Fruit fly (Drosophila melanogaster) whole organism, prepupa: ENCODE data around the gene Pino.
A peak's percentile ranks its signal among the peaks of the same experiment; 100 is the strongest.

ENCODE experiments used
- Blimp-1 ChIP-seq: fragments of 200-800 bp; sonication (Bioruptor generic); optimal IDR thresholded peaks from 3 replicates; lab custom pipeline; 2017; ENCODE audit warnings: missing biosample characterization, missing genetic modification characterization, mild to moderate bottlenecking, moderate library complexity, missing genetic modification reagents
- CG10669 ChIP-seq: fragments of 200-800 bp; sonication (Bioruptor generic); optimal IDR thresholded peaks from 3 replicates; lab custom pipeline; 2018; ENCODE audit warnings: missing biosample characterization, mild to moderate bottlenecking, missing genetic modification characterization, moderate library complexity
- CG11294 ChIP-seq: fragments of 200-800 bp; sonication (Bioruptor generic); IDR thresholded peaks from 2 replicates; pipeline ENCODE4 v1.3.6; 2022; ENCODE audit warnings: missing biosample characterization, missing genetic modification characterization
- CG11762 ChIP-seq: fragments of 200-800 bp; sonication (Bioruptor generic); optimal IDR thresholded peaks from 3 replicates; lab custom pipeline; 2016; ENCODE audit warnings: missing biosample characterization, missing genetic modification characterization; ENCODE audit not compliant: insufficient read depth
- CG15336 ChIP-seq: fragments of 200-800 bp; sonication (Bioruptor generic); IDR thresholded peaks from 2 replicates; pipeline ENCODE4 v1.3.6; 2022; ENCODE audit warnings: missing biosample characterization, missing genetic modification characterization
- CG1621 ChIP-seq: fragments of 200-800 bp; sonication (Bioruptor generic); optimal IDR thresholded peaks from 3 replicates; lab custom pipeline; 2018; ENCODE audit warnings: missing biosample characterization, mild to moderate bottlenecking, missing genetic modification characterization
- CG31627 ChIP-seq: fragments of 200-800 bp; sonication (Bioruptor generic); optimal IDR thresholded peaks from 3 replicates; lab custom pipeline; 2016; ENCODE audit warnings: missing biosample characterization, missing genetic modification characterization
- CG32006 ChIP-seq: fragments of 200-800 bp; sonication (Bioruptor generic); optimal IDR thresholded peaks from 3 replicates; lab custom pipeline; 2017; ENCODE audit warnings: missing biosample characterization, mild to moderate bottlenecking, missing genetic modification characterization
- CG34406 ChIP-seq: fragments of 200-800 bp; sonication (Bioruptor generic); optimal IDR thresholded peaks from 3 replicates; lab custom pipeline; 2016; ENCODE audit warnings: missing biosample characterization, missing genetic modification characterization
- CG4318 ChIP-seq: fragments of 200-800 bp; sonication (Bioruptor generic); optimal IDR thresholded peaks from 3 replicates; lab custom pipeline; 2017; ENCODE audit warnings: missing biosample characterization, mild to moderate bottlenecking, missing genetic modification characterization
- CG6163 ChIP-seq: fragments of 200-800 bp; sonication (Bioruptor generic); IDR thresholded peaks from 3 replicates; pipeline ENCODE4 v1.3.6; 2022; ENCODE audit warnings: missing biosample characterization, missing genetic modification characterization
- CG6276 ChIP-seq: fragments of 200-800 bp; sonication (Bioruptor generic); optimal IDR thresholded peaks from 2 replicates; lab custom pipeline; 2017; ENCODE audit warnings: missing biosample characterization, mild to moderate bottlenecking, missing genetic modification characterization
- CG6792 ChIP-seq: fragments of 200-800 bp; sonication (Bioruptor generic); optimal IDR thresholded peaks from 3 replicates; lab custom pipeline; 2016; ENCODE audit warnings: missing biosample characterization, missing genetic modification characterization
- CG6854 ChIP-seq: fragments of 200-800 bp; sonication (Bioruptor generic); optimal IDR thresholded peaks from 2 replicates; lab custom pipeline; 2017; ENCODE audit warnings: missing biosample characterization, mild to moderate bottlenecking, missing genetic modification characterization
- CG8119 ChIP-seq: fragments of 200-800 bp; sonication (Bioruptor generic); IDR thresholded peaks from 3 replicates; pipeline ENCODE4 v1.3.6; 2022; ENCODE audit warnings: missing biosample characterization, missing genetic modification characterization
- CG8319 ChIP-seq: fragments of 200-800 bp; sonication (Bioruptor generic); optimal IDR thresholded peaks from 3 replicates; lab custom pipeline; 2016; ENCODE audit warnings: missing biosample characterization, missing genetic modification characterization
- Eip93F ChIP-seq: fragments of 200-800 bp; sonication (Bioruptor generic); optimal IDR thresholded peaks from 2 replicates; lab custom pipeline; 2016; ENCODE audit warnings: missing biosample characterization, mild to moderate bottlenecking, missing genetic modification characterization
- Ets96B ChIP-seq: fragments of 200-800 bp; optimal IDR thresholded peaks from 2 replicates; lab custom pipeline; 2019; ENCODE audit warnings: missing biosample characterization, mild to moderate bottlenecking, missing genetic modification characterization, moderate library complexity
- Gug ChIP-seq: fragments of 200-800 bp; sonication (Bioruptor generic); IDR thresholded peaks from 2 replicates; pipeline ENCODE4 v1.3.6; 2022; ENCODE audit warnings: missing biosample characterization, missing genetic modification characterization
- Hr38 ChIP-seq: sonication (Bioruptor generic); optimal IDR thresholded peaks from 2 replicates; lab custom pipeline; 2016; ENCODE audit warnings: missing biosample characterization, missing genetic modification characterization
- Hr4 ChIP-seq: fragments of 200-800 bp; sonication (Bioruptor generic); optimal IDR thresholded peaks from 3 replicates; lab custom pipeline; 2016; ENCODE audit warnings: missing biosample characterization, missing genetic modification characterization
- Lpt ChIP-seq: fragments of 200-800 bp; sonication (Bioruptor generic); optimal IDR thresholded peaks from 3 replicates; lab custom pipeline; 2016; ENCODE audit warnings: missing biosample characterization, missing genetic modification characterization
- Met ChIP-seq: fragments of 200-800 bp; sonication (Bioruptor generic); optimal IDR thresholded peaks from 3 replicates; lab custom pipeline; 2016; ENCODE audit warnings: missing biosample characterization, missing genetic modification characterization
- OdsH ChIP-seq: fragments of 200-800 bp; sonication (Bioruptor generic); optimal IDR thresholded peaks from 3 replicates; lab custom pipeline; 2016; ENCODE audit warnings: missing biosample characterization, missing genetic modification characterization
- Smox ChIP-seq: fragments of 200-800 bp; sonication (Bioruptor generic); optimal IDR thresholded peaks from 3 replicates; lab custom pipeline; 2016; ENCODE audit warnings: missing biosample characterization, missing genetic modification characterization
- Sox102F ChIP-seq: fragments of 200-800 bp; sonication (Bioruptor generic); optimal IDR thresholded peaks from 2 replicates; lab custom pipeline; 2016; ENCODE audit warnings: missing biosample characterization, mild to moderate bottlenecking, missing genetic modification characterization
- Sox14 ChIP-seq: fragments of 200-800 bp; sonication (Bioruptor generic); optimal IDR thresholded peaks from 3 replicates; lab custom pipeline; 2016; ENCODE audit warnings: missing biosample characterization, missing genetic modification characterization
- Sox15 ChIP-seq: fragments of 200-800 bp; sonication (Bioruptor generic); optimal IDR thresholded peaks from 3 replicates; lab custom pipeline; 2016; ENCODE audit warnings: missing biosample characterization, missing genetic modification characterization
- achi ChIP-seq: fragments of 200-800 bp; sonication (Bioruptor generic); optimal IDR thresholded peaks from 3 replicates; lab custom pipeline; 2016; ENCODE audit warnings: missing biosample characterization, missing genetic modification characterization
- acj6 ChIP-seq: fragments of 200-800 bp; sonication (Bioruptor generic); optimal IDR thresholded peaks from 3 replicates; lab custom pipeline; 2016; ENCODE audit warnings: missing biosample characterization, missing genetic modification characterization
- cyc ChIP-seq: fragments of 200-800 bp; sonication (Bioruptor generic); optimal IDR thresholded peaks from 3 replicates; lab custom pipeline; 2016; ENCODE audit warnings: missing biosample characterization, missing genetic modification characterization
- dac ChIP-seq: fragments of 200-800 bp; sonication (Bioruptor generic); optimal IDR thresholded peaks from 2 replicates; lab custom pipeline; 2017; ENCODE audit warnings: missing biosample characterization, mild to moderate bottlenecking, missing genetic modification characterization
- dsx ChIP-seq: fragments of 200-800 bp; optimal IDR thresholded peaks from 3 replicates; lab custom pipeline; 2019; ENCODE audit warnings: missing biosample characterization, mild to moderate bottlenecking, missing genetic modification characterization, moderate library complexity; ENCODE audit not compliant: poor library complexity, severe bottlenecking
- eg ChIP-seq: fragments of 200-800 bp; sonication (Bioruptor generic); IDR thresholded peaks from 3 replicates; pipeline ENCODE4 v1.3.6; 2022; ENCODE audit warnings: missing biosample characterization, missing genetic modification characterization
- esn ChIP-seq: fragments of 200-800 bp; sonication (Bioruptor generic); optimal IDR thresholded peaks from 2 replicates; lab custom pipeline; 2016; ENCODE audit warnings: missing biosample characterization, mild to moderate bottlenecking, missing genetic modification characterization, moderate library complexity
- fd59A ChIP-seq: fragments of 200-800 bp; sonication (Bioruptor generic); optimal IDR thresholded peaks from 2 replicates; lab custom pipeline; 2017; ENCODE audit warnings: missing biosample characterization, mild to moderate bottlenecking, missing genetic modification characterization, missing genetic modification reagents
- fd85E ChIP-seq: fragments of 200-800 bp; sonication (Bioruptor generic); optimal IDR thresholded peaks from 3 replicates; lab custom pipeline; 2016; ENCODE audit warnings: missing biosample characterization, missing genetic modification characterization
- fkh ChIP-seq: fragments of 200-800 bp; sonication (Bioruptor generic); optimal IDR thresholded peaks from 3 replicates; lab custom pipeline; 2017; ENCODE audit warnings: missing biosample characterization, mild to moderate bottlenecking, missing genetic modification characterization, moderate library complexity
- lz ChIP-seq: fragments of 200-800 bp; sonication (Bioruptor generic); optimal IDR thresholded peaks from 3 replicates; lab custom pipeline; 2016; ENCODE audit warnings: missing biosample characterization, missing genetic modification characterization
- net ChIP-seq: fragments of 200-800 bp; sonication (Bioruptor generic); optimal IDR thresholded peaks from 3 replicates; lab custom pipeline; 2016; ENCODE audit warnings: missing biosample characterization, missing genetic modification characterization
- salr ChIP-seq, 2 experiments: fragments of 200-800 bp; sonication (Bioruptor generic); optimal IDR thresholded peaks; 3 replicates each; lab custom pipeline; 2016 to 2018; ENCODE audit warnings: missing biosample characterization in 2 of 2, missing genetic modification characterization in 2 of 2, mild to moderate bottlenecking in 1 of 2
- ss ChIP-seq, 2 experiments: fragments of 200-800 bp; sonication (Bioruptor generic); optimal IDR thresholded peaks; 2 replicates in 1 of 2; 3 replicates in 1 of 2; lab custom pipeline; 2017 to 2018; ENCODE audit warnings: mild to moderate bottlenecking in 2 of 2, missing biosample characterization in 2 of 2, missing genetic modification characterization in 2 of 2, moderate library complexity in 1 of 2
- topi ChIP-seq: fragments of 200-800 bp; sonication (Bioruptor generic); optimal IDR thresholded peaks from 3 replicates; lab custom pipeline; 2016; ENCODE audit warnings: missing biosample characterization, missing genetic modification characterization

Pino gene

dm6 chr2L:1128932-1129887 lies at the start of gene Pino, which contains the start of gene TBC1D23 (continued):
- TF ChIP-seq CG6276 (GFP tag; lab: Kevin White, UChicago) (peak; percentile 0), Lpt (peak; percentile 22), Smox (GFP tag; lab: Kevin White, UChicago) (no peak), Sox14 (GFP tag; lab: Kevin White, UChicago) (peak; percentile 55), cyc (GFP tag; lab: Kevin White, UChicago) (peak; percentile 71), CG8119 (GFP tag; lab: Robert Waterston, UW) (peak; percentile 61; the same call in 2 of the 3 replicates), salr (GFP tag; optimal IDR thresholded peaks at IDR 0.05; lab: Kevin White, UChicago) (peak; percentile 40 to 53), Ets96B (tag; lab: Kevin White, UChicago) (peak; percentile 65), CG31627 (GFP tag; lab: Kevin White, UChicago) (peak; percentile 70), dac (GFP tag; lab: Kevin White, UChicago) (peak; percentile 19), Hr38 (GFP tag; lab: Kevin White, UChicago) (no peak)

- no peak for TF ChIP-seq CG32006 (GFP tag; lab: Kevin White, UChicago)
- TF ChIP-seq CG8119 (GFP tag; lab: Robert Waterston, UW), result 0 out of 3 replicates have a peak, but pooled peaks have one; percentile 13
- TF ChIP-seq esn (GFP tag; lab: Kevin White, UChicago), result peak; percentile 22
- no peak for TF ChIP-seq CG4318 (GFP tag; lab: Kevin White, UChicago)
- peak; percentile 16; the same call in 1 of the 2 replicates for TF ChIP-seq CG15336 (GFP tag; lab: Robert Waterston, UW)
- no peak for TF ChIP-seq fd85E
- TF ChIP-seq eg (GFP tag; lab: Robert Waterston, UW), result peak; percentile 33; the same call in 1 of the 3 replicates
Measured at dm6 chr2L:1177522-1177921, 48.8 kb upstream of the Pino start, which contains the start of gene CG4896. Gene CG4896, plus strand, starts transcription at chr2L:1177690.

dm6 chr2L:1172704-1173107 lies 44.0 kb upstream of the Pino start, which contains the start of the genes Charon and CG4887:
Gene Charon, minus strand, starts transcription at chr2L:1172805.
Gene CG4887, plus strand, starts transcription at chr2L:1173009.
- TF ChIP-seq Sox15 (peak; percentile 77), CG34406 (GFP tag; lab: Kevin White, UChicago) (no peak), CG6163 (GFP tag; lab: Robert Waterston, UW) (peak; percentile 50; the same call in 2 of the 3 replicates), dsx (GFP tag; lab: Kevin White, UChicago) (no peak), acj6 (GFP tag; lab: Kevin White, UChicago) (no peak), ss (GFP tag; optimal IDR thresholded peaks at IDR 0.05; lab: Kevin White, UChicago) (no peak), Met (no peak), fkh (GFP tag; lab: Kevin White, UChicago) (no peak), Eip93F (GFP tag; lab: Kevin White, UChicago) (no peak), esn (GFP tag; lab: Kevin White, UChicago) (peak; percentile 90), CG8119 (GFP tag; lab: Robert Waterston, UW) (peak; percentile 37; the same call in 2 of the 3 replicates), CG1621 (tag; lab: Kevin White, UChicago) (peak; percentile 48), CG8319 (GFP tag; lab: Kevin White, UChicago) (peak; percentile 64), Gug (GFP tag; lab: Robert Waterston, UW) (peak; percentile 76), CG6792 (GFP tag; lab: Kevin White, UChicago) (peak; percentile 74), dac (GFP tag; lab: Kevin White, UChicago) (peak; percentile 46), Hr38 (GFP tag; lab: Kevin White, UChicago) (peak; percentile 25), Sox14 (GFP tag; lab: Kevin White, UChicago) (no peak), net (GFP tag; lab: Kevin White, UChicago) (no peak), CG10669 (GFP tag; lab: Kevin White, UChicago) (no peak), Ets96B (tag; lab: Kevin White, UChicago) (peak; percentile 58), Blimp-1 (no peak), fd59A (GFP tag; lab: Kevin White, UChicago) (peak; percentile 32), lz (GFP tag; lab: Kevin White, UChicago) (peak; percentile 87), Sox102F (GFP tag; lab: Kevin White, UChicago) (no peak), eg (GFP tag; lab: Robert Waterston, UW) (peak; percentile 64; the same call in 2 of the 3 replicates), CG11762 (peak; percentile 50), Hr4 (GFP tag; lab: Kevin White, UChicago) (no peak), achi (GFP tag; lab: Kevin White, UChicago) (peak; percentile 81), CG31627 (GFP tag; lab: Kevin White, UChicago) (peak; percentile 92), OdsH (GFP tag; lab: Kevin White, UChicago) (no peak), CG11294 (GFP tag; lab: Robert Waterston, UW) (peak; percentile 66; the same call in 1 of the 2 replicates), Lpt (peak; percentile 35), CG6854 (GFP tag; lab: Kevin White, UChicago) (peak; percentile 31), topi (GFP tag; lab: Kevin White, UChicago) (peak; percentile 83)
